Worm (Caenorhabditis elegans): Measurements from ENCODE around the gene upb-1.

upb-1 gene

ce11 chrII:6303209-6303740, 13.4 kb upstream of the upb-1 start, which contains the start of gene C29F5.1 (continued):
- TF ChIP-seq grh-1 (GFP tag; IDR thresholded peaks at IDR 0.05) (no peak), nhr-85 (tag) (no peak)

DNA sequence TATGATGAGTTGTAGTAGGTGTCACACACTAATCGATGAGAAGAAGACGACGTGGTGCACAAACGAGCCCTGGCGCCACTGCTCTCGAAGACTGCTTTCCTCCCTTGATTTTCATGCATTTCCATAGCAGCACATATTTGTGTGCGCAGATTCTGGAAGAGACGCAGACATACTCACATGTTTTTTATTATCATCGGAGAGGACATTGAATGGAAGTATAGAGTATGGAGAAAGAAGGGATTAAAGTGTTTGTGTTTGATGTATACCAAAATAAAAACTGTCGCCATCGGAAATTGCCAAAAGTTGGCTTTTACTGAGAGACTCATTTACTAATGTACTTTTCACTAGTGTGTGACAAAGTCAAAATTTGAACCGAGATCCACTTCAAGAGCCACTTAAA, 4.4 kb upstream of the upb-1 start, which contains the start of gene mps-1:
Gene mps-1 (minus strand): TSS at position 101 of the 400 bp plus-strand sequence.
- TF ChIP-seq sox-4 (tag; optimal IDR thresholded peaks at IDR 0.05) (no peak), fkh-8 (tag; optimal IDR thresholded peaks at IDR 0.05) (peak; percentile 51), dsc-1 (tag; optimal IDR thresholded peaks at IDR 0.05) (peak; percentile 27), hpl-2 (GFP tag; optimal IDR thresholded peaks at IDR 0.05) (no peak), alr-1 (tag; optimal IDR thresholded peaks at IDR 0.05; ENCODE audit: borderline replicate concordance) (no peak), nhr-84 (tag; optimal IDR thresholded peaks at IDR 0.05) (no peak), Y116A8C.19 (tag; optimal IDR thresholded peaks at IDR 0.05; ENCODE audit: borderline replicate concordance) (no peak), sptf-1 (tag; optimal IDR thresholded peaks at IDR 0.05) (no peak)

- TF ChIP-seq ets-5 (GFP tag; IDR thresholded peaks at IDR 0.05): no peak
- TF ChIP-seq irx-1 (tag; optimal IDR thresholded peaks at IDR 0.05): no peak
- no peak for TF ChIP-seq nhr-77 (tag; optimal IDR thresholded peaks at IDR 0.05)
- TF ChIP-seq lir-3 (tag; optimal IDR thresholded peaks at IDR 0.05; ENCODE audit: poor library complexity): no peak
- no peak for TF ChIP-seq nhr-20 (tag; optimal IDR thresholded peaks at IDR 0.05)
- no peak for TF ChIP-seq aly-2 (tag; optimal IDR thresholded peaks at IDR 0.05)
- TF ChIP-seq alr-1 (tag; optimal IDR thresholded peaks at IDR 0.05; ENCODE audit: borderline replicate concordance): no peak
- TF ChIP-seq sptf-1 (tag; optimal IDR thresholded peaks at IDR 0.05): no peak
Observed at ce11 chrII:6292527-6292926, 2.6 kb upstream of the upb-1 start, which contains the start of gene nyn-3. TSS of gene nyn-3 (minus strand) at chrII:6292627.

- TF ChIP-seq C34B4.2 (tag; optimal IDR thresholded peaks at IDR 0.05): no peak
- TF ChIP-seq dsc-1 (tag; optimal IDR thresholded peaks at IDR 0.05): no peak
- TF ChIP-seq fkh-8 (tag; optimal IDR thresholded peaks at IDR 0.05): peak; percentile 13
- TF ChIP-seq snu-23 (GFP tag; optimal IDR thresholded peaks at IDR 0.05): no peak
- TF ChIP-seq lsy-2 (tag; optimal IDR thresholded peaks at IDR 0.05): peak; percentile 1 to 32
- TF ChIP-seq nhr-19 (GFP tag; conservative IDR thresholded peaks at IDR 0.05): peak; percentile 3; the same call in 1 of the 2 replicates
- TF ChIP-seq nhr-71 (tag; optimal IDR thresholded peaks at IDR 0.05): peak; percentile 55
- peak; percentile 87 for TF ChIP-seq ceh-8 (GFP tag; optimal IDR thresholded peaks at IDR 0.05)
- TF ChIP-seq swsn-7 (tag; optimal IDR thresholded peaks at IDR 0.05): peak; percentile 5
Observed at ce11 chrII:6288104-6288503, 1.8 kb downstream of the upb-1 start.

- no peak for TF ChIP-seq efl-3 (GFP tag; optimal IDR thresholded peaks at IDR 0.05)
- TF ChIP-seq fkh-4 (tag; optimal IDR thresholded peaks at IDR 0.05; ENCODE audit: borderline replicate concordance): no peak
- TF ChIP-seq C34B4.2 (tag; optimal IDR thresholded peaks at IDR 0.05): no peak
- no peak for TF ChIP-seq swsn-7 (tag; optimal IDR thresholded peaks at IDR 0.05)
- TF ChIP-seq sptf-1 (tag; optimal IDR thresholded peaks at IDR 0.05): no peak
- TF ChIP-seq unc-98 (GFP tag; IDR thresholded peaks at IDR 0.05): no peak
Observed at ce11 chrII:6286865-6287264, 3.0 kb downstream of the upb-1 start, which contains the start of gene F13H8.6. TSS of gene F13H8.6 (minus strand) at chrII:6286965.

ce11 chrII:6283074-6283473, 6.8 kb downstream of the upb-1 start, which contains the start of gene F13H8.1:
TSS of gene F13H8.1 (plus strand) at chrII:6283384.
- TF ChIP-seq sptf-1 (tag; optimal IDR thresholded peaks at IDR 0.05) (no peak), lin-35 (GFP tag; optimal IDR thresholded peaks at IDR 0.05) (peak in 1 of 2 experiments; percentile 8), ceh-63 (GFP tag; optimal IDR thresholded peaks at IDR 0.05) (no peak), aly-2 (tag; optimal IDR thresholded peaks at IDR 0.05) (no peak), pqm-1 (tag; optimal IDR thresholded peaks at IDR 0.05) (peak; percentile 29), elt-2 (tag; optimal IDR thresholded peaks at IDR 0.05) (peak; percentile 54), unc-62 (GFP tag; optimal IDR thresholded peaks at IDR 0.05) (no peak)
